Fruit fly (Drosophila melanogaster) whole organism, embryonic: ENCODE data around the gene Smvt.

Experiments
- Abd-B ChIP-seq: fragments of 200-800 bp; sonication (Bioruptor generic); optimal IDR thresholded peaks from 2 replicates; lab custom pipeline; 2018; ENCODE audit warnings: missing biosample characterization, mild to moderate bottlenecking, missing genetic modification characterization, moderate library complexity
- CG10147 ChIP-seq: fragments of 200-800 bp; sonication (Bioruptor generic); optimal IDR thresholded peaks from 2 replicates; lab custom pipeline; 2019; ENCODE audit warnings: missing biosample characterization, mild to moderate bottlenecking, missing genetic modification characterization, moderate library complexity
- CG10209 ChIP-seq: fragments of 200-800 bp; sonication (Bioruptor generic); optimal IDR thresholded peaks from 3 replicates; lab custom pipeline; 2017; ENCODE audit warnings: missing biosample characterization, mild to moderate bottlenecking, missing genetic modification characterization, missing genetic modification reagents
- CG10267 ChIP-seq: fragments of 200-800 bp; sonication (Bioruptor generic); optimal IDR thresholded peaks from 2 replicates; lab custom pipeline; 2018; ENCODE audit warnings: missing biosample characterization, mild to moderate bottlenecking, missing genetic modification characterization, moderate library complexity
- CG10321 ChIP-seq: fragments of 200-800 bp; sonication (Bioruptor generic); IDR thresholded peaks from 2 replicates; pipeline ENCODE4 v1.3.6; 2022; ENCODE audit warnings: missing biosample characterization, missing genetic modification characterization
- CG11085 ChIP-seq: fragments of 200-800 bp; sonication (Bioruptor generic); IDR thresholded peaks from 2 replicates; pipeline ENCODE4 v1.3.6; 2022; ENCODE audit warnings: missing biosample characterization, missing genetic modification characterization
- CG12155 ChIP-seq: fragments of 200-800 bp; sonication (Bioruptor generic); optimal IDR thresholded peaks from 3 replicates; lab custom pipeline; 2016; ENCODE audit warnings: missing biosample characterization, missing genetic modification characterization
- CG13123 ChIP-seq: fragments of 200-800 bp; sonication (Bioruptor generic); optimal IDR thresholded peaks from 2 replicates; lab custom pipeline; 2016; ENCODE audit warnings: missing biosample characterization, missing genetic modification characterization
- CG1529 ChIP-seq: fragments of 200-800 bp; sonication (Bioruptor generic); optimal IDR thresholded peaks from 3 replicates; lab custom pipeline; 2018; ENCODE audit warnings: missing biosample characterization, missing genetic modification characterization
- CG17912 ChIP-seq: fragments of 200-800 bp; sonication (Bioruptor generic); optimal IDR thresholded peaks from 2 replicates; lab custom pipeline; 2018; ENCODE audit warnings: missing biosample characterization, mild to moderate bottlenecking, missing genetic modification characterization
- CG18764 ChIP-seq: fragments of 200-800 bp; sonication (Bioruptor generic); optimal IDR thresholded peaks from 3 replicates; lab custom pipeline; 2016; ENCODE audit warnings: missing biosample characterization, missing genetic modification characterization
- CG2889 ChIP-seq: fragments of 200-800 bp; sonication (Bioruptor generic); IDR thresholded peaks from 3 replicates; pipeline ENCODE4 v1.3.6; 2022; ENCODE audit warnings: missing biosample characterization, missing genetic modification characterization
- CG31224 ChIP-seq: fragments of 200-800 bp; sonication (Bioruptor generic); IDR thresholded peaks from 2 replicates; pipeline ENCODE4 v1.3.6; 2022; ENCODE audit warnings: missing biosample characterization, missing genetic modification characterization
- CG31441 ChIP-seq: fragments of 200-800 bp; sonication (Bioruptor generic); IDR thresholded peaks from 2 replicates; pipeline ENCODE4 v1.3.6; 2022; ENCODE audit warnings: missing biosample characterization, missing genetic modification characterization
- CG32767 ChIP-seq: fragments of 200-800 bp; sonication (Bioruptor generic); IDR thresholded peaks from 2 replicates; pipeline ENCODE4 v1.3.6; 2022; ENCODE audit warnings: missing biosample characterization, missing genetic modification characterization
- CG3838 ChIP-seq: fragments of 200-800 bp; sonication (Bioruptor generic); optimal IDR thresholded peaks from 3 replicates; lab custom pipeline; 2016; ENCODE audit warnings: missing biosample characterization, missing genetic modification characterization
- CG6765 ChIP-seq: fragments of 200-800 bp; sonication (Bioruptor generic); optimal IDR thresholded peaks from 3 replicates; lab custom pipeline; 2017; ENCODE audit warnings: missing biosample characterization, mild to moderate bottlenecking, missing genetic modification characterization
- CG7963 ChIP-seq: fragments of 200-800 bp; sonication (Bioruptor generic); IDR thresholded peaks from 3 replicates; pipeline ENCODE4 v1.3.6; 2022; ENCODE audit warnings: missing biosample characterization, missing genetic modification characterization; ENCODE audit not compliant: partially characterized antibody
- CG8089 ChIP-seq: fragments of 200-800 bp; sonication (Bioruptor generic); optimal IDR thresholded peaks from 3 replicates; lab custom pipeline; 2016; ENCODE audit warnings: missing biosample characterization, missing genetic modification characterization
- CG8924 ChIP-seq: fragments of 200-800 bp; optimal IDR thresholded peaks from 3 replicates; lab custom pipeline; 2019; ENCODE audit warnings: missing biosample characterization, mild to moderate bottlenecking, missing genetic modification characterization, moderate library complexity
- CG8944 ChIP-seq: fragments of 200-800 bp; sonication (Bioruptor generic); optimal IDR thresholded peaks from 3 replicates; lab custom pipeline; 2016; ENCODE audit warnings: missing biosample characterization, missing genetic modification characterization
- Chrac-16 ChIP-seq: fragments of 200-800 bp; sonication (Bioruptor generic); optimal IDR thresholded peaks from 3 replicates; lab custom pipeline; 2016; ENCODE audit warnings: missing biosample characterization, missing genetic modification characterization
- CrebB ChIP-seq: fragments of 200-800 bp; sonication (Bioruptor generic); optimal IDR thresholded peaks from 3 replicates; lab custom pipeline; 2018; ENCODE audit warnings: missing biosample characterization, mild to moderate bottlenecking, missing genetic modification characterization
- Dfd ChIP-seq, 2 experiments: fragments of >200 bp; optimal IDR thresholded peaks; 2 replicates each; lab custom pipeline; 2017; ENCODE audit warnings: missing biosample characterization in 2 of 2, missing genetic modification characterization in 2 of 2
- Ets97D ChIP-seq: fragments of 200-800 bp; sonication (Bioruptor generic); optimal IDR thresholded peaks from 3 replicates; lab custom pipeline; 2016; ENCODE audit warnings: missing biosample characterization, missing genetic modification characterization
- H2.0 ChIP-seq: fragments of 200-800 bp; sonication (Bioruptor generic); IDR thresholded peaks from 2 replicates; pipeline ENCODE4 v1.3.6; 2022; ENCODE audit warnings: missing biosample characterization, missing genetic modification characterization
- Hmx ChIP-seq: fragments of 200-800 bp; sonication (Bioruptor generic); optimal IDR thresholded peaks from 2 replicates; lab custom pipeline; 2016; ENCODE audit warnings: missing biosample characterization, missing genetic modification characterization
- Hsf ChIP-seq: fragments of 200-800 bp; sonication (Bioruptor generic); optimal IDR thresholded peaks from 3 replicates; lab custom pipeline; 2016; ENCODE audit warnings: missing biosample characterization, missing genetic modification characterization
- Kr ChIP-seq: fragments of 200-800 bp; sonication (Bioruptor generic); optimal IDR thresholded peaks from 2 replicates; lab custom pipeline; 2017; ENCODE audit warnings: missing biosample characterization, mild to moderate bottlenecking, missing genetic modification characterization
- NC2α ChIP-seq: fragments of 200-800 bp; sonication (Bioruptor generic); optimal IDR thresholded peaks from 2 replicates; lab custom pipeline; 2016; ENCODE audit warnings: missing biosample characterization, missing genetic modification characterization
- NfI ChIP-seq: fragments of 200-800 bp; sonication (Bioruptor generic); optimal IDR thresholded peaks from 3 replicates; lab custom pipeline; 2018; ENCODE audit warnings: missing biosample characterization, mild to moderate bottlenecking, missing genetic modification characterization, moderate library complexity
- Oaz ChIP-seq: fragments of 200-800 bp; sonication (Bioruptor generic); IDR thresholded peaks from 2 replicates; pipeline ENCODE4 v1.3.6; 2022; ENCODE audit warnings: missing biosample characterization, missing genetic modification characterization
- Ptx1 ChIP-seq: fragments of 200-800 bp; sonication (Bioruptor generic); IDR thresholded peaks from 2 replicates; pipeline ENCODE4 v1.3.6; 2022; ENCODE audit warnings: missing biosample characterization, missing genetic modification characterization
- Six4 ChIP-seq: fragments of 200-800 bp; sonication (Bioruptor generic); optimal IDR thresholded peaks from 2 replicates; lab custom pipeline; 2016; ENCODE audit warnings: missing biosample characterization, missing genetic modification characterization
- Sry-δ ChIP-seq: fragments of 200-800 bp; sonication (Bioruptor generic); optimal IDR thresholded peaks from 2 replicates; lab custom pipeline; 2016; ENCODE audit warnings: missing biosample characterization, missing genetic modification characterization
- cas ChIP-seq: fragments of 200-800 bp; sonication (Bioruptor generic); IDR thresholded peaks from 2 replicates; pipeline ENCODE4 v1.3.6; 2022; ENCODE audit warnings: missing biosample characterization, missing genetic modification characterization
- dan ChIP-seq: fragments of 200-800 bp; sonication (Bioruptor generic); IDR thresholded peaks from 2 replicates; pipeline ENCODE4 v1.3.6; 2022; ENCODE audit warnings: missing biosample characterization, missing genetic modification characterization
- danr ChIP-seq: fragments of 200-800 bp; sonication (Bioruptor generic); IDR thresholded peaks from 2 replicates; pipeline ENCODE4 v1.3.6; 2022; ENCODE audit warnings: missing biosample characterization, missing genetic modification characterization
- eyg ChIP-seq: fragments of 200-800 bp; sonication (Bioruptor generic); optimal IDR thresholded peaks from 3 replicates; lab custom pipeline; 2016; ENCODE audit warnings: missing biosample characterization, missing genetic modification characterization
- fu2 ChIP-seq: fragments of 200-800 bp; sonication (Bioruptor generic); optimal IDR thresholded peaks from 2 replicates; lab custom pipeline; 2016; ENCODE audit warnings: missing biosample characterization, missing genetic modification characterization
- grau ChIP-seq: fragments of 200-800 bp; optimal IDR thresholded peaks from 3 replicates; lab custom pipeline; 2019; ENCODE audit warnings: missing biosample characterization, mild to moderate bottlenecking, missing genetic modification characterization, moderate library complexity
- ham ChIP-seq: fragments of 200-800 bp; sonication (Bioruptor generic); IDR thresholded peaks from 2 replicates; pipeline ENCODE4 v1.3.6; 2022; ENCODE audit warnings: missing biosample characterization, missing genetic modification characterization
- hbn ChIP-seq: fragments of 200-800 bp; sonication (Bioruptor generic); IDR thresholded peaks from 2 replicates; pipeline ENCODE4 v1.3.6; 2022; ENCODE audit warnings: missing biosample characterization, missing genetic modification characterization; ENCODE audit not compliant: partially characterized antibody
- kah ChIP-seq: fragments of 200-800 bp; sonication (Bioruptor generic); optimal IDR thresholded peaks from 2 replicates; lab custom pipeline; 2018; ENCODE audit warnings: missing biosample characterization, mild to moderate bottlenecking, missing genetic modification characterization
- klu ChIP-seq: fragments of 200-800 bp; sonication (Bioruptor generic); IDR thresholded peaks from 2 replicates; pipeline ENCODE4 v1.3.6; 2022; ENCODE audit warnings: missing biosample characterization, missing genetic modification characterization
- luna ChIP-seq: fragments of 200-800 bp; sonication (Bioruptor generic); optimal IDR thresholded peaks from 2 replicates; lab custom pipeline; 2016; ENCODE audit warnings: missing biosample characterization, missing genetic modification characterization
- mam ChIP-seq: fragments of 200-800 bp; sonication (Bioruptor generic); optimal IDR thresholded peaks from 3 replicates; lab custom pipeline; 2016; ENCODE audit warnings: missing biosample characterization, missing genetic modification characterization
- nerfin-1 ChIP-seq: fragments of 200-800 bp; sonication (Bioruptor generic); optimal IDR thresholded peaks from 3 replicates; lab custom pipeline; 2019; ENCODE audit warnings: missing biosample characterization, mild to moderate bottlenecking, missing genetic modification characterization, moderate library complexity
- nerfin-2 ChIP-seq: fragments of 200-800 bp; sonication (Bioruptor generic); IDR thresholded peaks from 2 replicates; pipeline ENCODE4 v1.3.6; 2022; ENCODE audit warnings: missing biosample characterization, missing genetic modification characterization; ENCODE audit not compliant: partially characterized antibody
- peb ChIP-seq: fragments of 200-800 bp; sonication (Bioruptor generic); IDR thresholded peaks from 2 replicates; pipeline ENCODE4 v1.3.6; 2022; ENCODE audit warnings: missing biosample characterization, missing genetic modification characterization
- sens ChIP-seq: fragments of 200-800 bp; sonication (Bioruptor generic); peaks from one replicate; lab custom pipeline; 2016; ENCODE audit warnings: missing biosample characterization, missing genetic modification characterization
- sqz ChIP-seq: fragments of 200-800 bp; sonication (Bioruptor generic); optimal IDR thresholded peaks from 3 replicates; lab custom pipeline; 2018; ENCODE audit warnings: missing biosample characterization, mild to moderate bottlenecking, missing genetic modification characterization
- unpg ChIP-seq: fragments of 200-800 bp; sonication (Bioruptor generic); optimal IDR thresholded peaks from 3 replicates; lab custom pipeline; 2018; ENCODE audit warnings: missing biosample characterization, mild to moderate bottlenecking, missing genetic modification characterization, moderate library complexity

The Smvt gene

DNA sequence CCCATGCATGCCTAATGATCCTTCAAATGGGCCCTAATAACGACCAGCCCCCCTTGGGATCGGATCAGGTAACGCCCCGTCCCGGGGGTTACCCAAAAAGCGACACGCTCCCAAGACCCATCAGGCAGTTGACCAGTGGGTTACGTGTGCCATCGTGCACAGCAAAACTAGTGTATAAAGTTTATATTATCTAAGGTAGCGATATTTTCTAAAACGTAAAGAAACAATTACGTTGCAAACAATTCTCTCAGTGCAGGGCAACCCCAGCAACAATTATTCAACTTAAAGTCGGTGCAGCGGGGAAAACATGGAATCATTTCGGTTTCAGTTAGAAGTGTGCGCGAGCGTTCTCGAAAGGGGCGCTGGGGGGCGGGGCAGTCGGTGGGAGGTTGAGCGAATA is 48.8 kb downstream of the Smvt start (continued):
- TF ChIP-seq Sry-δ (GFP tag; lab: Kevin White, UChicago): no peak
- no peak for TF ChIP-seq Chrac-16 (GFP tag; lab: Kevin White, UChicago)
- TF ChIP-seq NC2α (GFP tag; lab: Kevin White, UChicago): no peak
- no peak for TF ChIP-seq nerfin-1
- no peak for TF ChIP-seq peb (GFP tag; lab: Robert Waterston, UW)
- TF ChIP-seq CG10321: no peak
- no peak for TF ChIP-seq Abd-B (GFP tag; lab: Kevin White, UChicago)
- peak; percentile 16 for TF ChIP-seq grau (tag; lab: Kevin White, UChicago)
- TF ChIP-seq luna: no peak
- TF ChIP-seq sens (GFP tag; lab: Kevin White, UChicago): peak; percentile 84
- no peak for TF ChIP-seq klu (GFP tag; lab: Robert Waterston, UW)
- TF ChIP-seq unpg (GFP tag; lab: Kevin White, UChicago): peak; percentile 30
- no peak for TF ChIP-seq Ets97D (GFP tag; lab: Kevin White, UChicago)
- TF ChIP-seq Ptx1 (GFP tag; lab: Robert Waterston, UW): no peak
- TF ChIP-seq CG6765 (GFP tag; lab: Kevin White, UChicago): no peak
- no peak for TF ChIP-seq Kr (GFP tag; lab: Kevin White, UChicago)
- TF ChIP-seq CG3838 (GFP tag; lab: Kevin White, UChicago): no peak
- TF ChIP-seq CG18764 (GFP tag; lab: Kevin White, UChicago): no peak
- no peak for TF ChIP-seq kah (GFP tag; lab: Kevin White, UChicago)
- no peak for TF ChIP-seq dan (GFP tag; lab: Robert Waterston, UW)
- no peak for TF ChIP-seq CG7963 (GFP tag; lab: Robert Waterston, UW)
- no peak for TF ChIP-seq CG10147 (GFP tag; lab: Kevin White, UChicago)
- no peak for TF ChIP-seq hbn
- TF ChIP-seq CG2889: no peak
- no peak for TF ChIP-seq NfI
- TF ChIP-seq CG32767 (GFP tag; lab: Robert Waterston, UW): no peak
- TF ChIP-seq fu2 (GFP tag; lab: Kevin White, UChicago): no peak
- TF ChIP-seq cas (GFP tag; lab: Robert Waterston, UW): no peak
- TF ChIP-seq Hsf: no peak
- TF ChIP-seq CG1529: peak; percentile 21
- no peak for TF ChIP-seq eyg (GFP tag; lab: Kevin White, UChicago)
- TF ChIP-seq CG17912 (GFP tag; lab: Kevin White, UChicago): no peak
- TF ChIP-seq CG10267 (tag; lab: Kevin White, UChicago): peak; percentile 1
- TF ChIP-seq CG11085 (GFP tag; lab: Robert Waterston, UW): no peak
- TF ChIP-seq H2.0 (GFP tag; lab: Robert Waterston, UW): no peak
- TF ChIP-seq CG12155: no peak
- TF ChIP-seq CG31224 (GFP tag; lab: Robert Waterston, UW): no peak
- no peak for TF ChIP-seq Dfd (GFP tag; optimal IDR thresholded peaks at IDR 0.05; lab: Kevin White, UChicago)
- no peak for TF ChIP-seq CG8944
- no peak for TF ChIP-seq Six4 (GFP tag; lab: Kevin White, UChicago)
- peak; percentile 24; the same call in 1 of the 2 replicates for TF ChIP-seq CG31441 (GFP tag; lab: Robert Waterston, UW)
- no peak for TF ChIP-seq nerfin-2 (GFP tag; lab: Robert Waterston, UW)
- no peak for TF ChIP-seq sqz (GFP tag; lab: Kevin White, UChicago)
- TF ChIP-seq Hmx (GFP tag; lab: Kevin White, UChicago): no peak
- no peak for TF ChIP-seq CG13123
- no peak for TF ChIP-seq ham (GFP tag; lab: Robert Waterston, UW)
- no peak for TF ChIP-seq CG10209 (GFP tag; lab: Kevin White, UChicago)
- TF ChIP-seq mam (GFP tag; lab: Kevin White, UChicago): no peak
- no peak for TF ChIP-seq CG8089 (GFP tag; lab: Kevin White, UChicago)
- TF ChIP-seq CG8924 (tag; lab: Kevin White, UChicago): no peak
- no peak for TF ChIP-seq Oaz (GFP tag; lab: Robert Waterston, UW)
- TF ChIP-seq CrebB: no peak
- no peak for TF ChIP-seq danr (GFP tag; lab: Robert Waterston, UW)
